Fruit fly (Drosophila melanogaster) whole organism, embryonic: ENCODE measurements around the gene Cad88C.

Experiments used
- CG10267 ChIP-seq: fragments of 200-800 bp; sonication (Bioruptor generic); optimal IDR thresholded peaks from 2 replicates; lab custom pipeline; 2018; ENCODE audit warnings: missing biosample characterization, mild to moderate bottlenecking, missing genetic modification characterization, moderate library complexity
- CG10462 ChIP-seq: fragments of 200-800 bp; sonication (Bioruptor generic); optimal IDR thresholded peaks from 2 replicates; lab custom pipeline; 2016; ENCODE audit warnings: missing biosample characterization, missing genetic modification characterization
- CG11696 ChIP-seq: fragments of 200-800 bp; sonication (Bioruptor generic); IDR thresholded peaks from 2 replicates; pipeline ENCODE4 v1.3.6; 2022; ENCODE audit warnings: missing biosample characterization, missing genetic modification characterization
- CG11723 ChIP-seq: fragments of 200-800 bp; sonication (Bioruptor generic); optimal IDR thresholded peaks from 2 replicates; lab custom pipeline; 2017; ENCODE audit warnings: missing biosample characterization, mild to moderate bottlenecking, missing genetic modification characterization
- CG12104 ChIP-seq: fragments of 200-800 bp; sonication (Bioruptor generic); optimal IDR thresholded peaks from 3 replicates; lab custom pipeline; 2016; ENCODE audit warnings: missing biosample characterization, missing genetic modification characterization
- CG15011 ChIP-seq: fragments of 200-800 bp; sonication (Bioruptor generic); optimal IDR thresholded peaks from 3 replicates; lab custom pipeline; 2018; ENCODE audit warnings: missing biosample characterization, mild to moderate bottlenecking, missing genetic modification characterization
- CG18476 ChIP-seq: fragments of 200-800 bp; sonication (Bioruptor generic); optimal IDR thresholded peaks from 2 replicates; lab custom pipeline; 2016; ENCODE audit warnings: missing biosample characterization, mild to moderate bottlenecking, missing genetic modification characterization
- CG3407 ChIP-seq: fragments of 200-800 bp; sonication (Bioruptor generic); optimal IDR thresholded peaks from 2 replicates; lab custom pipeline; 2018; ENCODE audit warnings: missing biosample characterization, mild to moderate bottlenecking, missing genetic modification characterization
- CG4424 ChIP-seq: fragments of 200-800 bp; sonication (Bioruptor generic); optimal IDR thresholded peaks from 3 replicates; lab custom pipeline; 2016; ENCODE audit warnings: missing biosample characterization, missing genetic modification characterization
- CG6254 ChIP-seq: fragments of 200-800 bp; sonication (Bioruptor generic); optimal IDR thresholded peaks from 3 replicates; lab custom pipeline; 2017; ENCODE audit warnings: mild to moderate bottlenecking, missing biosample characterization, missing genetic modification reagents, missing genetic modification characterization
- CG7357 ChIP-seq: fragments of 200-800 bp; sonication (Bioruptor generic); IDR thresholded peaks from 3 replicates; pipeline ENCODE4 v1.3.6; 2022; ENCODE audit warnings: missing biosample characterization, missing genetic modification characterization
- CG7556 ChIP-seq: fragments of 200-800 bp; sonication (Bioruptor generic); optimal IDR thresholded peaks from 2 replicates; lab custom pipeline; 2017; ENCODE audit warnings: missing biosample characterization, mild to moderate bottlenecking, missing genetic modification characterization
- CHES-1-like ChIP-seq: fragments of 200-800 bp; sonication (Bioruptor generic); optimal IDR thresholded peaks from 2 replicates; lab custom pipeline; 2016; ENCODE audit warnings: missing biosample characterization, missing genetic modification characterization
- Dfd ChIP-seq, 2 experiments: fragments of >200 bp; optimal IDR thresholded peaks; 2 replicates each; lab custom pipeline; 2017; ENCODE audit warnings: missing biosample characterization in 2 of 2, missing genetic modification characterization in 2 of 2
- E2f2 ChIP-seq: fragments of 200-800 bp; sonication (Bioruptor generic); IDR thresholded peaks from 2 replicates; pipeline ENCODE4 v1.3.6; 2022; ENCODE audit warnings: missing biosample characterization, missing genetic modification characterization
- H15 ChIP-seq: fragments of 200-800 bp; sonication (Bioruptor generic); IDR thresholded peaks from 3 replicates; pipeline ENCODE4 v1.3.6; 2022; ENCODE audit warnings: missing biosample characterization, missing genetic modification characterization
- HLH3B ChIP-seq: fragments of 200-800 bp; sonication (Bioruptor generic); IDR thresholded peaks from 2 replicates; pipeline ENCODE4 v1.3.6; 2022; ENCODE audit warnings: missing biosample characterization, missing genetic modification characterization
- HLHmδ ChIP-seq: fragments of 200-800 bp; sonication (Bioruptor generic); optimal IDR thresholded peaks from 2 replicates; lab custom pipeline; 2018; ENCODE audit warnings: missing biosample characterization, mild to moderate bottlenecking, missing genetic modification characterization, moderate library complexity
- Hr78 ChIP-seq, 2 experiments: fragments of 200-800 bp in 1 of 2; fragments of >200 bp in 1 of 2; sonication (Bioruptor generic) in 1 of 2; optimal IDR thresholded peaks; 2 replicates each; lab custom pipeline; 2017 to 2019; ENCODE audit warnings: missing biosample characterization in 2 of 2, missing genetic modification characterization in 2 of 2, mild to moderate bottlenecking in 1 of 2, moderate library complexity in 1 of 2
- Lpt ChIP-seq: fragments of >200 bp; optimal IDR thresholded peaks from 2 replicates; lab custom pipeline; 2018; ENCODE audit warnings: missing biosample characterization, missing genetic modification characterization
- Pdp1 ChIP-seq, 2 experiments: fragments of 200-800 bp; sonication (Bioruptor generic); optimal IDR thresholded peaks; 3 replicates each; lab custom pipeline; 2016; ENCODE audit warnings: missing biosample characterization in 2 of 2, missing genetic modification characterization in 2 of 2, mild to moderate bottlenecking in 1 of 2, moderate library complexity in 1 of 2
- Six4 ChIP-seq: fragments of 200-800 bp; sonication (Bioruptor generic); optimal IDR thresholded peaks from 2 replicates; lab custom pipeline; 2016; ENCODE audit warnings: missing biosample characterization, missing genetic modification characterization
- Sox102F ChIP-seq: fragments of 200-800 bp; sonication (Bioruptor generic); optimal IDR thresholded peaks from 2 replicates; lab custom pipeline; 2018; ENCODE audit warnings: missing biosample characterization, mild to moderate bottlenecking, missing genetic modification characterization, moderate library complexity
- Ssrp ChIP-seq: fragments of 200-800 bp; sonication (Bioruptor generic); optimal IDR thresholded peaks from 2 replicates; lab custom pipeline; 2018; ENCODE audit warnings: missing biosample characterization, mild to moderate bottlenecking, missing genetic modification characterization, moderate library complexity
- Vsx1 ChIP-seq: fragments of 200-800 bp; sonication (Bioruptor generic); optimal IDR thresholded peaks from 2 replicates; lab custom pipeline; 2017; ENCODE audit warnings: missing biosample characterization, mild to moderate bottlenecking, missing genetic modification characterization, missing genetic modification reagents
- abd-A ChIP-seq: fragments of 200-800 bp; sonication (Bioruptor generic); optimal IDR thresholded peaks from 3 replicates; lab custom pipeline; 2019; ENCODE audit warnings: missing biosample characterization, mild to moderate bottlenecking, missing genetic modification characterization, moderate library complexity
- bab2 ChIP-seq: fragments of 200-800 bp; sonication (Bioruptor generic); optimal IDR thresholded peaks from 2 replicates; lab custom pipeline; 2016; ENCODE audit warnings: missing biosample characterization, missing genetic modification characterization
- chif ChIP-seq, 2 experiments: fragments of 200-800 bp; sonication (Bioruptor generic); optimal IDR thresholded peaks; 3 replicates each; lab custom pipeline; 2016; ENCODE audit warnings: missing biosample characterization in 2 of 2, missing genetic modification characterization in 2 of 2
- chm ChIP-seq: fragments of 200-800 bp; sonication (Bioruptor generic); IDR thresholded peaks from 2 replicates; pipeline ENCODE4 v1.3.6; 2022; ENCODE audit warnings: missing biosample characterization, missing genetic modification characterization
- ci ChIP-seq: fragments of 200-800 bp; sonication (Bioruptor generic); IDR thresholded peaks from 3 replicates; pipeline ENCODE4 v1.3.6; 2022; ENCODE audit warnings: missing biosample characterization, missing genetic modification characterization
- dpn ChIP-seq, 2 experiments: fragments of 200-800 bp; sonication (Bioruptor generic); optimal IDR thresholded peaks; 3 replicates each; lab custom pipeline; 2016; ENCODE audit warnings: missing biosample characterization in 2 of 2, missing genetic modification characterization in 2 of 2
- emc ChIP-seq: fragments of 200-800 bp; sonication (Bioruptor generic); optimal IDR thresholded peaks from 2 replicates; lab custom pipeline; 2016; ENCODE audit warnings: missing biosample characterization, missing genetic modification characterization
- gce ChIP-seq: fragments of 200-800 bp; sonication (Bioruptor generic); IDR thresholded peaks from 3 replicates; pipeline ENCODE4 v1.3.6; 2022; ENCODE audit warnings: missing biosample characterization, missing genetic modification characterization
- gem ChIP-seq: fragments of 200-800 bp; sonication (Bioruptor generic); optimal IDR thresholded peaks from 2 replicates; lab custom pipeline; 2019; ENCODE audit warnings: missing biosample characterization, mild to moderate bottlenecking, missing genetic modification characterization, moderate library complexity
- gsb-n ChIP-seq: fragments of 200-800 bp; sonication (Bioruptor generic); optimal IDR thresholded peaks from 3 replicates; lab custom pipeline; 2018; ENCODE audit warnings: missing biosample characterization, mild to moderate bottlenecking, missing genetic modification characterization
- hkb ChIP-seq, 2 experiments: fragments of 200-800 bp in 1 of 2; fragments of >200 bp in 1 of 2; sonication (Bioruptor generic) in 1 of 2; IDR thresholded peaks in 1 of 2; optimal IDR thresholded peaks in 1 of 2; 2 replicates each; pipeline versions ENCODE4 v1.3.6 to Lab custom; 2017 to 2022; ENCODE audit warnings: missing biosample characterization in 1 of 2, missing genetic modification characterization in 1 of 2
- hth ChIP-seq: fragments of >200 bp; optimal IDR thresholded peaks from 2 replicates; lab custom pipeline; 2017; ENCODE audit warnings: inconsistent platforms
- jigr1 ChIP-seq: fragments of 200-800 bp; sonication (Bioruptor generic); IDR thresholded peaks from 3 replicates; pipeline ENCODE4 v1.3.6; 2022; ENCODE audit warnings: missing biosample characterization, missing genetic modification characterization
- lilli ChIP-seq: fragments of 200-800 bp; sonication (Bioruptor generic); optimal IDR thresholded peaks from 3 replicates; lab custom pipeline; 2016; ENCODE audit warnings: missing biosample characterization, missing genetic modification characterization
- nmo ChIP-seq: fragments of 200-800 bp; sonication (Bioruptor generic); optimal IDR thresholded peaks from 2 replicates; lab custom pipeline; 2018; ENCODE audit warnings: missing biosample characterization, mild to moderate bottlenecking, missing genetic modification characterization, moderate library complexity
- nom ChIP-seq: fragments of 200-800 bp; sonication (Bioruptor generic); optimal IDR thresholded peaks from 2 replicates; lab custom pipeline; 2017; ENCODE audit warnings: missing biosample characterization, missing genetic modification characterization, mild to moderate bottlenecking, moderate library complexity, missing genetic modification reagents
- pros ChIP-seq: fragments of 200-800 bp; sonication (Bioruptor generic); optimal IDR thresholded peaks from 3 replicates; lab custom pipeline; 2019; ENCODE audit warnings: missing biosample characterization, mild to moderate bottlenecking, missing genetic modification characterization, moderate library complexity
- ro ChIP-seq: fragments of 200-800 bp; sonication (Bioruptor generic); IDR thresholded peaks from 2 replicates; pipeline ENCODE4 v1.3.6; 2022; ENCODE audit warnings: missing biosample characterization, missing genetic modification characterization
- sisA ChIP-seq: fragments of 200-800 bp; sonication (Bioruptor generic); IDR thresholded peaks from 2 replicates; pipeline ENCODE4 v1.3.6; 2022; ENCODE audit warnings: missing biosample characterization, missing genetic modification characterization
- tgo ChIP-seq: fragments of 200-800 bp; sonication (Bioruptor generic); IDR thresholded peaks from 3 replicates; pipeline ENCODE4 v1.3.6; 2022; ENCODE audit warnings: missing biosample characterization, missing genetic modification characterization
- tup ChIP-seq: fragments of 200-800 bp; sonication (Bioruptor generic); optimal IDR thresholded peaks from 2 replicates; lab custom pipeline; 2016; ENCODE audit warnings: missing biosample characterization, mild to moderate bottlenecking, missing genetic modification characterization, moderate library complexity
- twi ChIP-seq: fragments of 200-800 bp; optimal IDR thresholded peaks from 2 replicates; lab custom pipeline; 2019; ENCODE audit warnings: missing biosample characterization, mild to moderate bottlenecking, missing genetic modification characterization, moderate library complexity
- vvl ChIP-seq: fragments of 200-800 bp; sonication (Bioruptor generic); IDR thresholded peaks from 2 replicates; pipeline ENCODE4 v1.3.6; 2022; ENCODE audit warnings: missing biosample characterization, missing genetic modification characterization
- wdn ChIP-seq: fragments of 200-800 bp; sonication (Bioruptor generic); IDR thresholded peaks from 2 replicates; pipeline ENCODE4 v1.3.6; 2022; ENCODE audit warnings: missing biosample characterization, missing genetic modification characterization
- zen ChIP-seq: fragments of 200-800 bp; sonication (Bioruptor generic); optimal IDR thresholded peaks from 3 replicates; lab custom pipeline; 2018; ENCODE audit warnings: missing biosample characterization, mild to moderate bottlenecking, missing genetic modification characterization, moderate library complexity

Gene Cad88C

DNA sequence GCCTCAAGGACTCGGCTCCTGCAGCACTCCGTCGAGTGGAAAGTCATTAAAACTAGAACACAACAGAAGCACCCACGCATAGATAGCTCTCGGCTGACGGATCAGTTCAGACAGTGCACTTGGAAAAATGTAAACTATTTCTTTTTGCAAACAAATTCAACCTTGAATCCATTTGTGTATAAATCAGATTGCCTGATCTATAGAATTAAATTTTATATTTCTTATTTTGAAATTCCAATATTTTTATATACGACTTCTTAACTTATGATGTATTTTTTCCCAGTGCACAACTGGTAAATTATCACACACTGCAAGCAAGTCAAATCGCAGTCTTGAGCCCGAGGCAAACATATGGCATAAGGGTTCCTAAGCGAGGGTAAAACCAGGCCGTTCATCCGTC lies 44.5 kb downstream of the Cad88C start (continued):
- TF ChIP-seq tgo (peak; percentile 68), ci (GFP tag; lab: Robert Waterston, UW) (peak; percentile 73; the same call in 2 of the 3 replicates), gce (peak; percentile 54; the same call in 2 of the 3 replicates), Ssrp (tag; lab: Kevin White, UChicago) (peak; percentile 67), lilli (peak; percentile 57), Pdp1 (GFP tag; optimal IDR thresholded peaks at IDR 0.05; lab: Kevin White, UChicago) (peak; percentile 19 to 60), tup (GFP tag; lab: Kevin White, UChicago) (peak; percentile 14), CG6254 (GFP tag; lab: Kevin White, UChicago) (peak; percentile 46), pros (GFP tag; lab: Kevin White, UChicago) (peak; percentile 16), CG18476 (GFP tag; lab: Kevin White, UChicago) (peak; percentile 48), E2f2 (GFP tag; lab: Robert Waterston, UW) (peak; percentile 20; the same call in 1 of the 2 replicates), Six4 (peak; percentile 82), HLH3B (GFP tag; lab: Robert Waterston, UW) (peak; percentile 40; the same call in 1 of the 2 replicates), hkb (optimal IDR thresholded peaks at IDR 0.05; lab: Kevin White, UChicago) (no peak), hkb (GFP tag; IDR thresholded peaks at IDR 0.05; lab: Robert Waterston, UW) (peak; percentile 69), CHES-1-like (GFP tag; lab: Kevin White, UChicago) (no peak), dpn (GFP tag; optimal IDR thresholded peaks at IDR 0.05; lab: Kevin White, UChicago) (peak; percentile 38 to 51), wdn (GFP tag; lab: Robert Waterston, UW) (no peak), nom (peak; percentile 7), vvl (GFP tag; lab: Robert Waterston, UW) (peak; percentile 77), twi (tag; lab: Kevin White, UChicago) (peak; percentile 84), abd-A (no peak), zen (tag; lab: Kevin White, UChicago) (peak; percentile 94), chif (GFP tag; optimal IDR thresholded peaks at IDR 0.05; lab: Kevin White, UChicago) (peak; percentile 55 to 80), Vsx1 (GFP tag; lab: Kevin White, UChicago) (no peak), CG7357 (GFP tag; lab: Robert Waterston, UW) (peak; percentile 61; the same call in 2 of the 3 replicates), CG15011 (GFP tag; lab: Kevin White, UChicago) (peak; percentile 17), CG3407 (peak; percentile 42), bab2 (GFP tag; lab: Kevin White, UChicago) (peak; percentile 41), H15 (peak; percentile 55; the same call in 1 of the 3 replicates), Dfd (GFP tag; optimal IDR thresholded peaks at IDR 0.05; lab: Kevin White, UChicago) (no peak), emc (GFP tag; lab: Kevin White, UChicago) (no peak), Sox102F (GFP tag; lab: Kevin White, UChicago) (peak; percentile 56), gsb-n (tag; lab: Kevin White, UChicago) (peak; percentile 76), CG11723 (GFP tag; lab: Kevin White, UChicago) (peak; percentile 29), Hr78 (GFP tag; optimal IDR thresholded peaks at IDR 0.05; lab: Kevin White, UChicago) (peak in 1 of 2 experiments; percentile 12), gem (tag; lab: Kevin White, UChicago) (peak; percentile 84), CG10462 (GFP tag; lab: Kevin White, UChicago) (peak; percentile 66), CG10267 (tag; lab: Kevin White, UChicago) (peak; percentile 81), CG7556 (peak; percentile 68), jigr1 (0 out of 3 replicates have a peak, but pooled peaks have one; percentile 22), HLHmδ (GFP tag; lab: Kevin White, UChicago) (peak; percentile 12), ro (GFP tag; lab: Robert Waterston, UW) (peak; percentile 63; the same call in 1 of the 2 replicates), nmo (GFP tag; lab: Kevin White, UChicago) (peak; percentile 84), CG12104 (GFP tag; lab: Kevin White, UChicago) (peak; percentile 54), CG4424 (peak; percentile 81), Lpt (GFP tag; lab: Kevin White, UChicago) (no peak), chm (GFP tag; lab: Robert Waterston, UW) (peak; percentile 58; the same call in 1 of the 2 replicates), CG11696 (no peak), hth (no peak), sisA (peak; percentile 66)
